Worm (Caenorhabditis elegans) whole organism, L1 larva: ENCODE results near the gene Y38E10A.2.

Experiments
- C34B4.2 ChIP-seq: sonication (generic microtip); optimal IDR thresholded peaks from 2 replicates; lab custom pipeline; 2017; ENCODE audit warnings: mild to moderate bottlenecking, missing genetic modification characterization, missing compliant biosample characterization
- F16B12.6 ChIP-seq: fragments of 150-350 bp; optimal IDR thresholded peaks from 2 replicates; lab custom pipeline; 2014; ENCODE audit warnings: missing biosample characterization, missing genetic modification characterization
- aha-1 ChIP-seq: fragments of 150-350 bp; optimal IDR thresholded peaks from 2 replicates; lab custom pipeline; 2014; ENCODE audit warnings: missing biosample characterization, missing genetic modification characterization
- alr-1 ChIP-seq: fragments of 200-800 bp; sonication (Bioruptor generic); optimal IDR thresholded peaks from 2 replicates; lab custom pipeline; 2018; ENCODE audit warnings: borderline replicate concordance, mild to moderate bottlenecking, missing genetic modification characterization, missing compliant biosample characterization
- ces-1 ChIP-seq: fragments of 150-350 bp; optimal IDR thresholded peaks from 2 replicates; lab custom pipeline; 2014; ENCODE audit warnings: missing biosample characterization, missing genetic modification reagents, missing genetic modification characterization
- dpl-1 ChIP-seq, 3 experiments: fragments of 150-350 bp in 2 of 3; sonication (generic microtip) in 1 of 3; optimal IDR thresholded peaks; 2 replicates each; lab custom pipeline; 2014 to 2017; ENCODE audit warnings: missing biosample characterization in 3 of 3, missing genetic modification characterization in 3 of 3, missing genetic modification reagents in 3 of 3
- efl-1 ChIP-seq, 4 experiments: fragments of 150-350 bp; optimal IDR thresholded peaks in 3 of 4; peaks in 1 of 4; 1 replicate in 1 of 4; 2 replicates in 3 of 4; lab custom pipeline; 2014; ENCODE audit warnings: missing biosample characterization in 2 of 4, missing genetic modification characterization in 2 of 4, missing genetic modification reagents in 2 of 4
- egl-13 ChIP-seq: sonication (generic microtip); optimal IDR thresholded peaks from 2 replicates; lab custom pipeline; 2016; ENCODE audit warnings: missing genotype, missing genetic modification reagents, missing genetic modification characterization, missing compliant biosample characterization
- egl-27 ChIP-seq, 2 experiments: fragments of 150-350 bp in 1 of 2; sonication (generic microtip); optimal IDR thresholded peaks; 3 replicates each; lab custom pipeline; 2017 to 2018; ENCODE audit warnings: missing biosample characterization in 2 of 2, missing genetic modification characterization in 2 of 2, missing genetic modification reagents in 2 of 2
- elt-2 ChIP-seq: sonication (generic microtip); optimal IDR thresholded peaks from 2 replicates; lab custom pipeline; 2016; ENCODE audit warnings: missing genetic modification characterization, mild to moderate bottlenecking, inconsistent platforms, missing compliant biosample characterization, missing genetic modification reagents
- fkh-4 ChIP-seq: sonication (generic microtip); optimal IDR thresholded peaks from 2 replicates; lab custom pipeline; 2016; ENCODE audit warnings: missing compliant biosample characterization, missing genetic modification characterization, borderline replicate concordance
- fkh-8 ChIP-seq: sonication (generic microtip); optimal IDR thresholded peaks from 2 replicates; lab custom pipeline; 2016; ENCODE audit warnings: mild to moderate bottlenecking, missing genetic modification characterization, missing compliant biosample characterization
- fos-1 ChIP-seq: fragments of 150-350 bp; optimal IDR thresholded peaks from 2 replicates; lab custom pipeline; 2014; ENCODE audit warnings: missing biosample characterization, missing genetic modification characterization
- isw-1 ChIP-seq: fragments of 200-800 bp; sonication (Bioruptor generic); IDR thresholded peaks from 2 replicates; pipeline ENCODE4 v1.3.6; 2022; ENCODE audit warnings: missing genetic modification characterization, missing compliant biosample characterization
- lin-13 ChIP-seq: fragments of 150-350 bp; optimal IDR thresholded peaks from 2 replicates; lab custom pipeline; 2014; ENCODE audit warnings: missing biosample characterization, missing genetic modification reagents, missing genetic modification characterization
- lin-39 ChIP-seq: fragments of 150-350 bp; optimal IDR thresholded peaks from 2 replicates; lab custom pipeline; 2014; ENCODE audit warnings: missing biosample characterization, missing genetic modification reagents, missing genetic modification characterization
- lir-3 ChIP-seq: sonication (generic microtip); optimal IDR thresholded peaks from 2 replicates; lab custom pipeline; 2016; ENCODE audit warnings: mild to moderate bottlenecking, missing genetic modification characterization, moderate library complexity, missing compliant biosample characterization; ENCODE audit not compliant: poor library complexity
- lsy-2 ChIP-seq, 2 experiments: fragments of 150-350 bp; optimal IDR thresholded peaks; 2 replicates each; lab custom pipeline; 2014; ENCODE audit warnings: missing biosample characterization in 2 of 2, missing genetic modification characterization in 2 of 2
- mab-9 ChIP-seq: fragments of 200-800 bp; sonication (Bioruptor generic); IDR thresholded peaks from 2 replicates; pipeline ENCODE4 v1.3.6; 2022; ENCODE audit warnings: missing genetic modification reagents, missing genetic modification characterization, missing compliant biosample characterization
- mdl-1 ChIP-seq, 2 experiments: fragments of 150-350 bp; optimal IDR thresholded peaks; 2 replicates each; lab custom pipeline; 2014 to 2017; ENCODE audit warnings: missing biosample characterization in 2 of 2, missing genetic modification characterization in 2 of 2, inconsistent platforms in 1 of 2
- mef-2 ChIP-seq: fragments of 150-350 bp; optimal IDR thresholded peaks from 2 replicates; lab custom pipeline; 2014; ENCODE audit warnings: missing biosample characterization, missing genetic modification characterization
- nhr-12 ChIP-seq: sonication (generic microtip); optimal IDR thresholded peaks from 2 replicates; lab custom pipeline; 2017; ENCODE audit warnings: missing biosample characterization, missing genetic modification characterization
- nhr-19 ChIP-seq: fragments of 200-800 bp; sonication (Bioruptor generic); conservative IDR thresholded peaks from 2 replicates; pipeline ENCODE4 v1.3.6; 2022; ENCODE audit warnings: missing genetic modification characterization, missing compliant biosample characterization
- nhr-237 ChIP-seq: fragments of 150-350 bp; optimal IDR thresholded peaks from 2 replicates; lab custom pipeline; 2014; ENCODE audit warnings: missing biosample characterization, missing genetic modification characterization
- nhr-71 ChIP-seq: sonication (generic microtip); optimal IDR thresholded peaks from 2 replicates; lab custom pipeline; 2016; ENCODE audit warnings: mild to moderate bottlenecking, missing genetic modification characterization, moderate library complexity, missing compliant biosample characterization
- nhr-77 ChIP-seq: fragments of 150-350 bp; optimal IDR thresholded peaks from 2 replicates; lab custom pipeline; 2014; ENCODE audit warnings: missing biosample characterization, missing genetic modification characterization
- nhr-84 ChIP-seq: sonication (generic microtip); optimal IDR thresholded peaks from 2 replicates; lab custom pipeline; 2017; ENCODE audit warnings: missing biosample characterization, missing genetic modification characterization
- nhr-90 ChIP-seq: sonication (generic microtip); optimal IDR thresholded peaks from 2 replicates; lab custom pipeline; 2016; ENCODE audit warnings: mild to moderate bottlenecking, missing genetic modification characterization, missing compliant biosample characterization; ENCODE audit not compliant: poor library complexity
- pax-3 ChIP-seq: fragments of 200-800 bp; sonication (Bioruptor generic); optimal IDR thresholded peaks from 2 replicates; lab custom pipeline; 2018; ENCODE audit warnings: mild to moderate bottlenecking, missing genetic modification characterization, moderate library complexity, missing compliant biosample characterization
- pqm-1 ChIP-seq: sonication (generic microtip); optimal IDR thresholded peaks from 3 replicates; lab custom pipeline; 2017; ENCODE audit warnings: missing biosample characterization, missing genetic modification characterization
- rnt-1 ChIP-seq: sonication (generic microtip); optimal IDR thresholded peaks from 2 replicates; lab custom pipeline; 2016; ENCODE audit warnings: mild to moderate bottlenecking, missing genetic modification characterization, moderate library complexity, missing compliant biosample characterization
- skn-1 ChIP-seq: fragments of 150-350 bp; optimal IDR thresholded peaks from 2 replicates; lab custom pipeline; 2014; ENCODE audit warnings: missing biosample characterization, missing genetic modification characterization
- snpc-4 ChIP-seq: fragments of 150-350 bp; optimal IDR thresholded peaks from 2 replicates; lab custom pipeline; 2014; ENCODE audit warnings: missing biosample characterization, missing genetic modification characterization
- tbx-2 ChIP-seq: sonication (generic microtip); optimal IDR thresholded peaks from 2 replicates; lab custom pipeline; 2016; ENCODE audit warnings: missing genetic modification characterization, missing compliant biosample characterization
- unc-62 ChIP-seq: fragments of 150-350 bp; optimal IDR thresholded peaks from 2 replicates; lab custom pipeline; 2014; ENCODE audit warnings: missing biosample characterization, missing genetic modification reagents, missing genetic modification characterization
- unc-86 ChIP-seq: sonication (generic microtip); optimal IDR thresholded peaks from 2 replicates; lab custom pipeline; 2016; ENCODE audit warnings: missing genetic modification characterization, missing compliant biosample characterization
- unc-98 ChIP-seq: fragments of 200-800 bp; sonication (Bioruptor generic); IDR thresholded peaks from 2 replicates; pipeline ENCODE4 v1.3.6; 2022; ENCODE audit warnings: missing genetic modification characterization, missing compliant biosample characterization
- vab-15 ChIP-seq: sonication (generic microtip); optimal IDR thresholded peaks from 2 replicates; lab custom pipeline; 2017; ENCODE audit warnings: missing genotype, mild to moderate bottlenecking, missing genetic modification characterization, missing compliant biosample characterization
- ztf-11 ChIP-seq, 2 experiments: sonication (generic microtip); optimal IDR thresholded peaks; 2 replicates each; lab custom pipeline; 2016 to 2017; ENCODE audit warnings: missing genetic modification characterization in 2 of 2, missing biosample characterization in 1 of 2, missing compliant biosample characterization in 1 of 2
- ztf-4 ChIP-seq: fragments of 150-350 bp; optimal IDR thresholded peaks from 2 replicates; lab custom pipeline; 2014; ENCODE audit warnings: missing biosample characterization, missing genetic modification characterization

Gene Y38E10A.2

ce11 chrII:12603667-12604621, 30.5 kb upstream of the Y38E10A.2 start, which contains the start of the genes ceh-100 and lips-15 (continued):
- no peak for TF ChIP-seq aha-1 (tag; lab: Kevin White, UChicago)
- TF ChIP-seq lir-3: no peak
- TF ChIP-seq nhr-237 (tag; lab: Kevin White, UChicago): no peak
- TF ChIP-seq nhr-90 (tag; lab: Kevin White, UChicago): no peak
- no peak for TF ChIP-seq nhr-71 (tag; lab: Kevin White, UChicago)
- TF ChIP-seq pqm-1: no peak
- TF ChIP-seq lin-13 (GFP tag; lab: Kevin White, UChicago): peak; percentile 5
- no peak for TF ChIP-seq mef-2 (tag; lab: Kevin White, UChicago)
- no peak for TF ChIP-seq nhr-19 (GFP tag; lab: Robert Waterston, UW)
- TF ChIP-seq nhr-12: no peak
- peak; percentile 17 for TF ChIP-seq skn-1 (tag; lab: Kevin White, UChicago)
- no peak for TF ChIP-seq egl-13 (tag; lab: Kevin White, UChicago)
- peak; percentile 13 to 70 (median 45) for TF ChIP-seq dpl-1 (GFP tag; optimal IDR thresholded peaks at IDR 0.05; lab: Kevin White, UChicago)
- TF ChIP-seq egl-27 (tag; optimal IDR thresholded peaks at IDR 0.05; lab: Kevin White, UChicago): no peak
- no peak for TF ChIP-seq nhr-77 (tag; lab: Kevin White, UChicago)
- TF ChIP-seq lsy-2 (tag; optimal IDR thresholded peaks at IDR 0.05; lab: Kevin White, UChicago): peak; percentile 22 to 23
- no peak for TF ChIP-seq nhr-84
- TF ChIP-seq unc-62: no peak
- no peak for TF ChIP-seq fkh-4
- no peak for TF ChIP-seq C34B4.2 (tag; lab: Kevin White, UChicago)
- TF ChIP-seq ztf-4: no peak
- no peak for TF ChIP-seq rnt-1

ce11 chrII:12580952-12581351, 7.5 kb upstream of the Y38E10A.2 start, which contains the start of gene clec-4:
clec-4 (minus strand) TSS chrII:12581113.
- no peak for TF ChIP-seq fos-1 (tag; lab: Kevin White, UChicago)
- TF ChIP-seq nhr-90 (tag; lab: Kevin White, UChicago): no peak
- TF ChIP-seq unc-86 (tag; lab: Kevin White, UChicago): no peak

- TF ChIP-seq ces-1 (GFP tag; lab: Kevin White, UChicago) (no peak), isw-1 (no peak), tbx-2 (tag; lab: Kevin White, UChicago) (no peak), elt-2 (peak; percentile 72), vab-15 (no peak)
Measured at ce11 chrII:12577754-12578153, 4.3 kb upstream of the Y38E10A.2 start, which contains the start of gene clec-8. clec-8 (minus strand) TSS chrII:12578061.

- TF ChIP-seq efl-1 (optimal IDR thresholded peaks at IDR 0.05; lab: Kevin White, UChicago): no peak
- TF ChIP-seq efl-1 (GFP tag; optimal IDR thresholded peaks at IDR 0.05 in 1 of 2; lab: Kevin White, UChicago): peak in 1 of 2 experiments; percentile 59
- TF ChIP-seq mdl-1 (tag; optimal IDR thresholded peaks at IDR 0.05; lab: Kevin White, UChicago): no peak
Measured at ce11 chrII:12574668-12575067, 1.2 kb upstream of the Y38E10A.2 start, which contains the start of gene Y38E10A.3. Y38E10A.3 (minus strand) TSS chrII:12574768.

ce11 chrII:12572760-12573159, 681 bp downstream of the Y38E10A.2 start, which contains the start of gene Y38E10A.35:
Y38E10A.35 (minus strand) TSS chrII:12572860.
- no peak for TF ChIP-seq ztf-11 (tag; optimal IDR thresholded peaks at IDR 0.05; lab: Kevin White, UChicago)
- TF ChIP-seq ces-1 (GFP tag; lab: Kevin White, UChicago): no peak
- TF ChIP-seq mab-9 (GFP tag; lab: Robert Waterston, UW): no peak
- TF ChIP-seq rnt-1: no peak
- TF ChIP-seq pax-3 (tag; lab: Kevin White, UChicago): no peak
- no peak for TF ChIP-seq F16B12.6 (tag; lab: Kevin White, UChicago)
- no peak for TF ChIP-seq unc-98
- no peak for TF ChIP-seq alr-1 (tag; lab: Kevin White, UChicago)
- no peak for TF ChIP-seq unc-86 (tag; lab: Kevin White, UChicago)
- no peak for TF ChIP-seq fkh-8 (tag; lab: Kevin White, UChicago)
- no peak for TF ChIP-seq lsy-2 (tag; optimal IDR thresholded peaks at IDR 0.05; lab: Kevin White, UChicago)
- no peak for TF ChIP-seq snpc-4 (tag; lab: Kevin White, UChicago)
- no peak for TF ChIP-seq lin-39 (tag; lab: Kevin White, UChicago)
- TF ChIP-seq mef-2 (tag; lab: Kevin White, UChicago): no peak
